Fruit fly (Drosophila melanogaster) whole organism, embryonic: ENCODE measurements around the gene Fancd2.

Experiments used
- Atf-2 ChIP-seq: fragments of 200-800 bp; sonication (Bioruptor generic); optimal IDR thresholded peaks from 2 replicates; lab custom pipeline; 2016; ENCODE audit warnings: missing biosample characterization, missing genetic modification characterization
- CG11085 ChIP-seq: fragments of 200-800 bp; sonication (Bioruptor generic); IDR thresholded peaks from 2 replicates; pipeline ENCODE4 v1.3.6; 2022; ENCODE audit warnings: missing biosample characterization, missing genetic modification characterization
- CG6791 ChIP-seq: fragments of 200-800 bp; sonication (Bioruptor generic); IDR thresholded peaks from 3 replicates; pipeline ENCODE4 v1.3.6; 2022; ENCODE audit warnings: missing biosample characterization, missing genetic modification characterization; ENCODE audit not compliant: partially characterized antibody
- CG7839 ChIP-seq: fragments of 200-800 bp; sonication (Bioruptor generic); optimal IDR thresholded peaks from 3 replicates; lab custom pipeline; 2018; ENCODE audit warnings: missing biosample characterization, mild to moderate bottlenecking, missing genetic modification characterization, moderate library complexity
- D19A ChIP-seq: fragments of 200-800 bp; optimal IDR thresholded peaks from 3 replicates; lab custom pipeline; 2019; ENCODE audit warnings: missing biosample characterization, mild to moderate bottlenecking, missing genetic modification characterization, moderate library complexity
- D19B ChIP-seq: fragments of 200-800 bp; sonication (Bioruptor generic); optimal IDR thresholded peaks from 2 replicates; lab custom pipeline; 2017; ENCODE audit warnings: missing biosample characterization, mild to moderate bottlenecking, missing genetic modification characterization
- Dref ChIP-seq: fragments of 200-800 bp; sonication (Bioruptor generic); IDR thresholded peaks from 2 replicates; pipeline ENCODE4 v1.3.6; 2022; ENCODE audit warnings: missing biosample characterization, missing genetic modification characterization
- Ravus ChIP-seq: fragments of 200-800 bp; sonication (Bioruptor generic); IDR thresholded peaks from 2 replicates; pipeline ENCODE4 v1.3.6; 2022; ENCODE audit warnings: missing biosample characterization, missing genetic modification characterization
- ap ChIP-seq: fragments of 200-800 bp; sonication (Bioruptor generic); IDR thresholded peaks from 2 replicates; pipeline ENCODE4 v1.3.6; 2022; ENCODE audit warnings: missing biosample characterization, missing genetic modification characterization
- pho ChIP-seq: fragments of 200-800 bp; sonication (Bioruptor generic); optimal IDR thresholded peaks from 2 replicates; lab custom pipeline; 2016; ENCODE audit warnings: missing biosample characterization, missing genetic modification characterization
- sens ChIP-seq: fragments of 200-800 bp; sonication (Bioruptor generic); peaks from one replicate; lab custom pipeline; 2016; ENCODE audit warnings: missing biosample characterization, missing genetic modification characterization
- sisA ChIP-seq: fragments of 200-800 bp; sonication (Bioruptor generic); IDR thresholded peaks from 2 replicates; pipeline ENCODE4 v1.3.6; 2022; ENCODE audit warnings: missing biosample characterization, missing genetic modification characterization

DNA sequence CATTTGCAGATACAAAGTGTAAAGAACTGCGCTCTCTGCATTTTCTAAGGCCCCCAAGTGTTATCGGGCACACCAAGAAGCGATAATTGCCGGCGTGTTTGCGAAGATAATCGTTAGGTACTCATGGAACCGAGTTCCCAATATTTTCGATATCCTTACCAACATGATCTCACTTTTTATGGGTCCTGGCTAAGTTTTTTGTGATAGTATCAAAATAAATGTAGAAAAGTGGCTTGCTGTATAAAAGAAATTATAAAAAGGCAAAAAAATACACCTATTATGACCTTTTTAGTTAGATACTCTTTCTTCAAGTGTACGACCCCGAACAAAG, 49.9 kb downstream of the Fancd2 start:
- TF ChIP-seq D19A (tag; lab: Kevin White, UChicago) (no peak), pho (GFP tag; lab: Kevin White, UChicago) (no peak), Ravus (no peak), CG11085 (no peak), ap (no peak), sisA (GFP tag; lab: Robert Waterston, UW) (no peak), sens (GFP tag; lab: Kevin White, UChicago) (no peak), Dref (GFP tag; lab: Robert Waterston, UW) (no peak), Atf-2 (GFP tag; lab: Kevin White, UChicago) (no peak), CG7839 (tag; lab: Kevin White, UChicago) (no peak), D19B (no peak), CG6791 (no peak)
